Worm (Caenorhabditis elegans) whole organism, midembryonic: Measurements from ENCODE around the gene eif-2Bdelta.

Experiments
- flt-1 ChIP-seq: fragments of 200-800 bp; sonication (Bioruptor generic); IDR thresholded peaks from 2 replicates; pipeline ENCODE4 v1.3.6; 2022; ENCODE audit warnings: missing genetic modification characterization, missing compliant biosample characterization
- ref-1 ChIP-seq: fragments of 200-800 bp; sonication (Bioruptor generic); conservative IDR thresholded peaks from 2 replicates; pipeline ENCODE4 v1.3.6; 2022; ENCODE audit warnings: missing genetic modification reagents, missing genetic modification characterization, missing compliant biosample characterization

- TF ChIP-seq ref-1 (no peak), flt-1 (GFP tag; lab: Robert Waterston, UW) (no peak)
Observed at ce11 chrV:9526470-9526869, 12.8 kb downstream of the eif-2Bdelta start, which contains the start of gene C50F4.1.
